Fruit fly (Drosophila melanogaster) whole organism, prepupa: ENCODE results near the gene CG2794.

ENCODE experiments used
- Blimp-1 ChIP-seq: fragments of 200-800 bp; sonication (Bioruptor generic); optimal IDR thresholded peaks from 3 replicates; lab custom pipeline; 2017; ENCODE audit warnings: missing biosample characterization, missing genetic modification characterization, mild to moderate bottlenecking, moderate library complexity, missing genetic modification reagents
- CG10631 ChIP-seq: fragments of 200-800 bp; sonication (Bioruptor generic); optimal IDR thresholded peaks from 2 replicates; lab custom pipeline; 2016; ENCODE audit warnings: missing biosample characterization, missing genetic modification characterization
- CG10669 ChIP-seq: fragments of 200-800 bp; sonication (Bioruptor generic); optimal IDR thresholded peaks from 3 replicates; lab custom pipeline; 2018; ENCODE audit warnings: missing biosample characterization, mild to moderate bottlenecking, missing genetic modification characterization, moderate library complexity
- CG15336 ChIP-seq: fragments of 200-800 bp; sonication (Bioruptor generic); IDR thresholded peaks from 2 replicates; pipeline ENCODE4 v1.3.6; 2022; ENCODE audit warnings: missing biosample characterization, missing genetic modification characterization
- CG1621 ChIP-seq: fragments of 200-800 bp; sonication (Bioruptor generic); optimal IDR thresholded peaks from 3 replicates; lab custom pipeline; 2018; ENCODE audit warnings: missing biosample characterization, mild to moderate bottlenecking, missing genetic modification characterization
- CG16779 ChIP-seq: fragments of 200-800 bp; sonication (Bioruptor generic); optimal IDR thresholded peaks from 3 replicates; lab custom pipeline; 2017; ENCODE audit warnings: missing biosample characterization, mild to moderate bottlenecking, missing genetic modification characterization
- CG3032 ChIP-seq: fragments of 200-800 bp; optimal IDR thresholded peaks from 2 replicates; lab custom pipeline; 2019; ENCODE audit warnings: missing biosample characterization, mild to moderate bottlenecking, missing genetic modification characterization, moderate library complexity
- CG31627 ChIP-seq: fragments of 200-800 bp; sonication (Bioruptor generic); optimal IDR thresholded peaks from 3 replicates; lab custom pipeline; 2016; ENCODE audit warnings: missing biosample characterization, missing genetic modification characterization
- CG32006 ChIP-seq: fragments of 200-800 bp; sonication (Bioruptor generic); optimal IDR thresholded peaks from 3 replicates; lab custom pipeline; 2017; ENCODE audit warnings: missing biosample characterization, mild to moderate bottlenecking, missing genetic modification characterization
- CG34406 ChIP-seq: fragments of 200-800 bp; sonication (Bioruptor generic); optimal IDR thresholded peaks from 3 replicates; lab custom pipeline; 2016; ENCODE audit warnings: missing biosample characterization, missing genetic modification characterization
- CG3919 ChIP-seq: fragments of 200-800 bp; sonication (Bioruptor generic); optimal IDR thresholded peaks from 3 replicates; lab custom pipeline; 2016; ENCODE audit warnings: missing biosample characterization, missing genetic modification characterization
- CG4318 ChIP-seq: fragments of 200-800 bp; sonication (Bioruptor generic); optimal IDR thresholded peaks from 3 replicates; lab custom pipeline; 2017; ENCODE audit warnings: missing biosample characterization, mild to moderate bottlenecking, missing genetic modification characterization
- CG6163 ChIP-seq: fragments of 200-800 bp; sonication (Bioruptor generic); IDR thresholded peaks from 3 replicates; pipeline ENCODE4 v1.3.6; 2022; ENCODE audit warnings: missing biosample characterization, missing genetic modification characterization
- CG6792 ChIP-seq: fragments of 200-800 bp; sonication (Bioruptor generic); optimal IDR thresholded peaks from 3 replicates; lab custom pipeline; 2016; ENCODE audit warnings: missing biosample characterization, missing genetic modification characterization
- CG6808 ChIP-seq: fragments of 200-800 bp; sonication (Bioruptor generic); optimal IDR thresholded peaks from 3 replicates; lab custom pipeline; 2017; ENCODE audit warnings: missing biosample characterization, missing genetic modification characterization, mild to moderate bottlenecking, moderate library complexity, missing genetic modification reagents
- CG6854 ChIP-seq: fragments of 200-800 bp; sonication (Bioruptor generic); optimal IDR thresholded peaks from 2 replicates; lab custom pipeline; 2017; ENCODE audit warnings: missing biosample characterization, mild to moderate bottlenecking, missing genetic modification characterization
- CG7368 ChIP-seq: fragments of 200-800 bp; sonication (Bioruptor generic); optimal IDR thresholded peaks from 3 replicates; lab custom pipeline; 2016; ENCODE audit warnings: missing biosample characterization, missing genetic modification characterization
- CG8119 ChIP-seq: fragments of 200-800 bp; sonication (Bioruptor generic); IDR thresholded peaks from 3 replicates; pipeline ENCODE4 v1.3.6; 2022; ENCODE audit warnings: missing biosample characterization, missing genetic modification characterization
- CG8319 ChIP-seq: fragments of 200-800 bp; sonication (Bioruptor generic); optimal IDR thresholded peaks from 3 replicates; lab custom pipeline; 2016; ENCODE audit warnings: missing biosample characterization, missing genetic modification characterization
- Eip75B ChIP-seq: fragments of 200-800 bp; sonication (Bioruptor generic); optimal IDR thresholded peaks from 3 replicates; lab custom pipeline; 2016; ENCODE audit warnings: missing biosample characterization, missing genetic modification characterization
- Eip78C ChIP-seq: fragments of 200-800 bp; sonication (Bioruptor generic); peaks from one replicate; lab custom pipeline; 2016; ENCODE audit warnings: missing biosample characterization, missing genetic modification characterization
- Eip93F ChIP-seq: fragments of 200-800 bp; sonication (Bioruptor generic); optimal IDR thresholded peaks from 2 replicates; lab custom pipeline; 2016; ENCODE audit warnings: missing biosample characterization, mild to moderate bottlenecking, missing genetic modification characterization
- Ets21C ChIP-seq: fragments of 200-800 bp; sonication (Bioruptor generic); optimal IDR thresholded peaks from 3 replicates; lab custom pipeline; 2016; ENCODE audit warnings: missing biosample characterization, missing genetic modification characterization
- Ets96B ChIP-seq: fragments of 200-800 bp; optimal IDR thresholded peaks from 2 replicates; lab custom pipeline; 2019; ENCODE audit warnings: missing biosample characterization, mild to moderate bottlenecking, missing genetic modification characterization, moderate library complexity
- Gug ChIP-seq: fragments of 200-800 bp; sonication (Bioruptor generic); IDR thresholded peaks from 2 replicates; pipeline ENCODE4 v1.3.6; 2022; ENCODE audit warnings: missing biosample characterization, missing genetic modification characterization
- Hr38 ChIP-seq: sonication (Bioruptor generic); optimal IDR thresholded peaks from 2 replicates; lab custom pipeline; 2016; ENCODE audit warnings: missing biosample characterization, missing genetic modification characterization
- Hr39 ChIP-seq: fragments of 200-800 bp; sonication (Bioruptor generic); optimal IDR thresholded peaks from 2 replicates; lab custom pipeline; 2016; ENCODE audit warnings: missing biosample characterization, missing genetic modification characterization
- Lpt ChIP-seq: fragments of 200-800 bp; sonication (Bioruptor generic); optimal IDR thresholded peaks from 3 replicates; lab custom pipeline; 2016; ENCODE audit warnings: missing biosample characterization, missing genetic modification characterization
- Met ChIP-seq: fragments of 200-800 bp; sonication (Bioruptor generic); optimal IDR thresholded peaks from 3 replicates; lab custom pipeline; 2016; ENCODE audit warnings: missing biosample characterization, missing genetic modification characterization
- OdsH ChIP-seq: fragments of 200-800 bp; sonication (Bioruptor generic); optimal IDR thresholded peaks from 3 replicates; lab custom pipeline; 2016; ENCODE audit warnings: missing biosample characterization, missing genetic modification characterization
- Smox ChIP-seq: fragments of 200-800 bp; sonication (Bioruptor generic); optimal IDR thresholded peaks from 3 replicates; lab custom pipeline; 2016; ENCODE audit warnings: missing biosample characterization, missing genetic modification characterization
- Sox102F ChIP-seq: fragments of 200-800 bp; sonication (Bioruptor generic); optimal IDR thresholded peaks from 2 replicates; lab custom pipeline; 2016; ENCODE audit warnings: missing biosample characterization, mild to moderate bottlenecking, missing genetic modification characterization
- Sox14 ChIP-seq: fragments of 200-800 bp; sonication (Bioruptor generic); optimal IDR thresholded peaks from 3 replicates; lab custom pipeline; 2016; ENCODE audit warnings: missing biosample characterization, missing genetic modification characterization
- achi ChIP-seq: fragments of 200-800 bp; sonication (Bioruptor generic); optimal IDR thresholded peaks from 3 replicates; lab custom pipeline; 2016; ENCODE audit warnings: missing biosample characterization, missing genetic modification characterization
- acj6 ChIP-seq: fragments of 200-800 bp; sonication (Bioruptor generic); optimal IDR thresholded peaks from 3 replicates; lab custom pipeline; 2016; ENCODE audit warnings: missing biosample characterization, missing genetic modification characterization
- cyc ChIP-seq: fragments of 200-800 bp; sonication (Bioruptor generic); optimal IDR thresholded peaks from 3 replicates; lab custom pipeline; 2016; ENCODE audit warnings: missing biosample characterization, missing genetic modification characterization
- dac ChIP-seq: fragments of 200-800 bp; sonication (Bioruptor generic); optimal IDR thresholded peaks from 2 replicates; lab custom pipeline; 2017; ENCODE audit warnings: missing biosample characterization, mild to moderate bottlenecking, missing genetic modification characterization
- eg ChIP-seq: fragments of 200-800 bp; sonication (Bioruptor generic); IDR thresholded peaks from 3 replicates; pipeline ENCODE4 v1.3.6; 2022; ENCODE audit warnings: missing biosample characterization, missing genetic modification characterization
- fd85E ChIP-seq: fragments of 200-800 bp; sonication (Bioruptor generic); optimal IDR thresholded peaks from 3 replicates; lab custom pipeline; 2016; ENCODE audit warnings: missing biosample characterization, missing genetic modification characterization
- lz ChIP-seq: fragments of 200-800 bp; sonication (Bioruptor generic); optimal IDR thresholded peaks from 3 replicates; lab custom pipeline; 2016; ENCODE audit warnings: missing biosample characterization, missing genetic modification characterization
- net ChIP-seq: fragments of 200-800 bp; sonication (Bioruptor generic); optimal IDR thresholded peaks from 3 replicates; lab custom pipeline; 2016; ENCODE audit warnings: missing biosample characterization, missing genetic modification characterization
- pdm3 ChIP-seq: fragments of 200-800 bp; sonication (Bioruptor generic); optimal IDR thresholded peaks from 3 replicates; lab custom pipeline; 2016; ENCODE audit warnings: missing biosample characterization, missing genetic modification characterization
- salr ChIP-seq, 2 experiments: fragments of 200-800 bp; sonication (Bioruptor generic); optimal IDR thresholded peaks; 3 replicates each; lab custom pipeline; 2016 to 2018; ENCODE audit warnings: missing biosample characterization in 2 of 2, missing genetic modification characterization in 2 of 2, mild to moderate bottlenecking in 1 of 2
- spab ChIP-seq: fragments of 200-800 bp; sonication (Bioruptor generic); optimal IDR thresholded peaks from 2 replicates; lab custom pipeline; 2017; ENCODE audit warnings: missing biosample characterization, mild to moderate bottlenecking, missing genetic modification characterization, missing genetic modification reagents
- ss ChIP-seq, 2 experiments: fragments of 200-800 bp; sonication (Bioruptor generic); optimal IDR thresholded peaks; 2 replicates in 1 of 2; 3 replicates in 1 of 2; lab custom pipeline; 2017 to 2018; ENCODE audit warnings: mild to moderate bottlenecking in 2 of 2, missing biosample characterization in 2 of 2, missing genetic modification characterization in 2 of 2, moderate library complexity in 1 of 2
- svp ChIP-seq: fragments of 200-800 bp; sonication (Bioruptor generic); peaks from one replicate; lab custom pipeline; 2016; ENCODE audit warnings: missing biosample characterization, missing genetic modification characterization
- topi ChIP-seq: fragments of 200-800 bp; sonication (Bioruptor generic); optimal IDR thresholded peaks from 3 replicates; lab custom pipeline; 2016; ENCODE audit warnings: missing biosample characterization, missing genetic modification characterization
- vri ChIP-seq: fragments of 200-800 bp; sonication (Bioruptor generic); optimal IDR thresholded peaks from 3 replicates; lab custom pipeline; 2016; ENCODE audit warnings: missing biosample characterization, mild to moderate bottlenecking, missing genetic modification characterization

The CG2794 gene

dm6 chr2L:606165-606564 is 42.2 kb downstream of the CG2794 start (continued):
- TF ChIP-seq CG8119 (GFP tag; lab: Robert Waterston, UW), result peak; percentile 92
- TF ChIP-seq Eip78C (GFP tag; lab: Kevin White, UChicago), result peak; percentile 87
- TF ChIP-seq CG3919 (GFP tag; lab: Kevin White, UChicago), result peak; percentile 69
- peak; percentile 84 for TF ChIP-seq pdm3 (GFP tag; lab: Kevin White, UChicago)
- TF ChIP-seq Sox102F (GFP tag; lab: Kevin White, UChicago), result peak; percentile 82
- TF ChIP-seq CG34406, result peak; percentile 50
- peak; percentile 75 for TF ChIP-seq CG4318 (GFP tag; lab: Kevin White, UChicago)
- peak; percentile 64 for TF ChIP-seq Lpt
- TF ChIP-seq Hr38 (GFP tag; lab: Kevin White, UChicago), result no peak
- TF ChIP-seq CG32006 (GFP tag; lab: Kevin White, UChicago), result peak; percentile 92
- peak; percentile 39 for TF ChIP-seq Ets96B
- TF ChIP-seq CG6163, result peak; percentile 92
- peak; percentile 64 for TF ChIP-seq Ets21C
- no peak for TF ChIP-seq fd85E (GFP tag; lab: Kevin White, UChicago)
- TF ChIP-seq Hr39 (GFP tag; lab: Kevin White, UChicago), result peak; percentile 75
- TF ChIP-seq Blimp-1, result peak; percentile 44
- TF ChIP-seq CG31627 (GFP tag; lab: Kevin White, UChicago), result peak; percentile 74
- peak in 1 of 2 experiments; percentile 18 for TF ChIP-seq ss (GFP tag; optimal IDR thresholded peaks at IDR 0.05; lab: Kevin White, UChicago)
- peak; percentile 69 for TF ChIP-seq CG6792 (GFP tag; lab: Kevin White, UChicago)
- peak; percentile 59 for TF ChIP-seq acj6 (GFP tag; lab: Kevin White, UChicago)
- TF ChIP-seq achi (GFP tag; lab: Kevin White, UChicago), result peak; percentile 65
- peak; percentile 79 for TF ChIP-seq dac (GFP tag; lab: Kevin White, UChicago)

- TF ChIP-seq Sox14 (peak; percentile 31), CG3032 (peak; percentile 27), Eip75B (GFP tag; lab: Kevin White, UChicago) (peak; percentile 34), CG1621 (tag; lab: Kevin White, UChicago) (peak; percentile 19), CG8319 (GFP tag; lab: Kevin White, UChicago) (no peak), Gug (GFP tag; lab: Robert Waterston, UW) (no peak), cyc (GFP tag; lab: Kevin White, UChicago) (peak; percentile 6), eg (GFP tag; lab: Robert Waterston, UW) (0 out of 3 replicates have a peak, but pooled peaks have one; percentile 32), vri (GFP tag; lab: Kevin White, UChicago) (peak; percentile 4), Eip78C (GFP tag; lab: Kevin White, UChicago) (peak; percentile 89), spab (GFP tag; lab: Kevin White, UChicago) (peak; percentile 26), CG6163 (peak; percentile 72), CG32006 (GFP tag; lab: Kevin White, UChicago) (peak; percentile 39), Eip93F (no peak), Smox (peak; percentile 41), ss (GFP tag; optimal IDR thresholded peaks at IDR 0.05; lab: Kevin White, UChicago) (peak in 1 of 2 experiments; percentile 22), CG6792 (GFP tag; lab: Kevin White, UChicago) (peak; percentile 23), svp (peak; percentile 76), CG7368 (no peak), CG6808 (GFP tag; lab: Kevin White, UChicago) (peak; percentile 23), Sox102F (GFP tag; lab: Kevin White, UChicago) (peak; percentile 10), CG34406 (peak; percentile 13), CG10631 (GFP tag; lab: Kevin White, UChicago) (peak; percentile 12), CG16779 (tag; lab: Kevin White, UChicago) (no peak), topi (GFP tag; lab: Kevin White, UChicago) (peak; percentile 42), pdm3 (GFP tag; lab: Kevin White, UChicago) (peak; percentile 34), net (peak; percentile 4), Ets96B (peak; percentile 53), acj6 (GFP tag; lab: Kevin White, UChicago) (peak; percentile 4), CG10669 (GFP tag; lab: Kevin White, UChicago) (peak; percentile 13), CG3919 (GFP tag; lab: Kevin White, UChicago) (peak; percentile 28), CG6854 (no peak), Met (peak; percentile 15), CG8119 (GFP tag; lab: Robert Waterston, UW) (no peak), Hr38 (GFP tag; lab: Kevin White, UChicago) (no peak), Hr39 (GFP tag; lab: Kevin White, UChicago) (peak; percentile 17), lz (GFP tag; lab: Kevin White, UChicago) (peak; percentile 8), salr (GFP tag; optimal IDR thresholded peaks at IDR 0.05; lab: Kevin White, UChicago) (peak in 1 of 2 experiments; percentile 12), achi (GFP tag; lab: Kevin White, UChicago) (peak; percentile 50), OdsH (GFP tag; lab: Kevin White, UChicago) (peak; percentile 19), CG15336 (no peak)
Observed at dm6 chr2L:606952-607351, 43.0 kb downstream of the CG2794 start.
